Worm (Caenorhabditis elegans) whole organism, early embryonic: ENCODE measurements around the gene C14A11.9.

Source experiments
- ceh-36 ChIP-seq: sonication (generic microtip); optimal IDR thresholded peaks from 2 replicates; lab custom pipeline; 2016; ENCODE audit warnings: missing genetic modification characterization, inconsistent platforms, missing compliant biosample characterization
- ets-7 ChIP-seq: sonication (generic microtip); optimal IDR thresholded peaks from 2 replicates; lab custom pipeline; 2016; ENCODE audit warnings: missing genotype, missing genetic modification characterization, missing compliant biosample characterization
- hmbx-1 ChIP-seq: sonication (generic microtip); optimal IDR thresholded peaks from 2 replicates; lab custom pipeline; 2016; ENCODE audit warnings: mild to moderate bottlenecking, missing genetic modification characterization, missing compliant biosample characterization
- scrt-1 ChIP-seq: fragments of 200-800 bp; sonication (Bioruptor generic); IDR thresholded peaks from 2 replicates; pipeline ENCODE4 v1.3.6; 2022; ENCODE audit warnings: missing genetic modification characterization, missing compliant biosample characterization
- tbx-37 ChIP-seq: fragments of 200-800 bp; sonication (Bioruptor generic); conservative IDR thresholded peaks from 2 replicates; pipeline ENCODE4 v1.3.6; 2022; ENCODE audit warnings: missing genetic modification reagents, missing genetic modification characterization, missing compliant biosample characterization

ce11 chrX:2836770-2837169, 27.3 kb upstream of the C14A11.9 start:
- no peak for TF ChIP-seq tbx-37
- TF ChIP-seq hmbx-1 (tag; lab: Kevin White, UChicago) = no peak
- TF ChIP-seq ceh-36 (tag; lab: Kevin White, UChicago) = no peak
- no peak for TF ChIP-seq scrt-1 (GFP tag; lab: Robert Waterston, UW)
- TF ChIP-seq ets-7 = no peak
